Worm (Caenorhabditis elegans) whole organism, L1 larva: Measurements from ENCODE around the gene C37C3.11.

Source experiments
- C04F5.9 ChIP-seq: sonication (generic microtip); optimal IDR thresholded peaks from 2 replicates; lab custom pipeline; 2016; ENCODE audit warnings: missing genetic modification characterization, missing compliant biosample characterization
- C16A3.4 ChIP-seq: fragments of 150-350 bp; optimal IDR thresholded peaks from 2 replicates; lab custom pipeline; 2014; ENCODE audit warnings: missing biosample characterization, missing genetic modification characterization
- alr-1 ChIP-seq: fragments of 200-800 bp; sonication (Bioruptor generic); optimal IDR thresholded peaks from 2 replicates; lab custom pipeline; 2018; ENCODE audit warnings: borderline replicate concordance, mild to moderate bottlenecking, missing genetic modification characterization, missing compliant biosample characterization
- blmp-1 ChIP-seq: fragments of 150-350 bp; optimal IDR thresholded peaks from 2 replicates; lab custom pipeline; 2014; ENCODE audit warnings: missing biosample characterization, missing genetic modification characterization
- ceh-63 ChIP-seq: fragments of 200-800 bp; sonication (Bioruptor generic); optimal IDR thresholded peaks from 2 replicates; lab custom pipeline; 2018; ENCODE audit warnings: mild to moderate bottlenecking, missing genetic modification characterization, missing compliant biosample characterization
- ceh-88 ChIP-seq: fragments of 200-800 bp; sonication (Bioruptor generic); IDR thresholded peaks from 2 replicates; pipeline ENCODE4 v1.3.6; 2022; ENCODE audit warnings: missing genetic modification characterization, missing compliant biosample characterization
- dsc-1 ChIP-seq: sonication (generic microtip); optimal IDR thresholded peaks from 2 replicates; lab custom pipeline; 2016; ENCODE audit warnings: mild to moderate bottlenecking, missing genetic modification characterization, missing compliant biosample characterization
- efl-1 ChIP-seq, 4 experiments: fragments of 150-350 bp; optimal IDR thresholded peaks in 3 of 4; peaks in 1 of 4; 1 replicate in 1 of 4; 2 replicates in 3 of 4; lab custom pipeline; 2014; ENCODE audit warnings: missing biosample characterization in 2 of 4, missing genetic modification characterization in 2 of 4, missing genetic modification reagents in 2 of 4
- efl-3 ChIP-seq: fragments of 200-800 bp; sonication (Bioruptor generic); optimal IDR thresholded peaks from 2 replicates; lab custom pipeline; 2018; ENCODE audit warnings: mild to moderate bottlenecking, missing genetic modification characterization, missing compliant biosample characterization
- egl-13 ChIP-seq: sonication (generic microtip); optimal IDR thresholded peaks from 2 replicates; lab custom pipeline; 2016; ENCODE audit warnings: missing genotype, missing genetic modification reagents, missing genetic modification characterization, missing compliant biosample characterization
- elt-2 ChIP-seq: sonication (generic microtip); optimal IDR thresholded peaks from 2 replicates; lab custom pipeline; 2016; ENCODE audit warnings: missing genetic modification characterization, mild to moderate bottlenecking, inconsistent platforms, missing compliant biosample characterization, missing genetic modification reagents
- elt-3 ChIP-seq, 6 experiments: fragments of 150-350 bp in 1 of 6; sonication (generic microtip); optimal IDR thresholded peaks; 2 replicates each; lab custom pipeline; 2017 to 2018; ENCODE audit warnings: missing biosample characterization in 6 of 6, missing genetic modification characterization in 6 of 6, inconsistent platforms in 1 of 6
- ets-5 ChIP-seq: fragments of 200-800 bp; sonication (Bioruptor generic); IDR thresholded peaks from 2 replicates; pipeline ENCODE4 v1.3.6; 2022; ENCODE audit warnings: missing genetic modification characterization, missing compliant biosample characterization
- fkh-10 ChIP-seq: sonication (generic microtip); optimal IDR thresholded peaks from 2 replicates; lab custom pipeline; 2017; ENCODE audit warnings: missing biosample characterization, missing genetic modification reagents, missing genetic modification characterization
- fkh-4 ChIP-seq: sonication (generic microtip); optimal IDR thresholded peaks from 2 replicates; lab custom pipeline; 2016; ENCODE audit warnings: missing compliant biosample characterization, missing genetic modification characterization, borderline replicate concordance
- hpl-2 ChIP-seq: fragments of 150-350 bp; optimal IDR thresholded peaks from 2 replicates; lab custom pipeline; 2014; ENCODE audit warnings: missing biosample characterization, missing genetic modification reagents, missing genetic modification characterization
- isw-1 ChIP-seq: fragments of 200-800 bp; sonication (Bioruptor generic); IDR thresholded peaks from 2 replicates; pipeline ENCODE4 v1.3.6; 2022; ENCODE audit warnings: missing genetic modification characterization, missing compliant biosample characterization
- jun-1 ChIP-seq: fragments of 150-350 bp; optimal IDR thresholded peaks from 2 replicates; lab custom pipeline; 2014; ENCODE audit warnings: missing biosample characterization, missing genetic modification reagents, missing genetic modification characterization
- lin-13 ChIP-seq: fragments of 150-350 bp; optimal IDR thresholded peaks from 2 replicates; lab custom pipeline; 2014; ENCODE audit warnings: missing biosample characterization, missing genetic modification reagents, missing genetic modification characterization
- lin-14 ChIP-seq: fragments of 200-800 bp; sonication (Bioruptor generic); optimal IDR thresholded peaks from 2 replicates; lab custom pipeline; 2018; ENCODE audit warnings: mild to moderate bottlenecking, missing genetic modification characterization, moderate library complexity, missing compliant biosample characterization
- lin-35 ChIP-seq, 2 experiments: fragments of 150-350 bp; optimal IDR thresholded peaks; 2 replicates each; lab custom pipeline; 2014; ENCODE audit warnings: missing biosample characterization in 2 of 2, missing genetic modification characterization in 2 of 2, missing genetic modification reagents in 2 of 2
- lsy-2 ChIP-seq, 2 experiments: fragments of 150-350 bp; optimal IDR thresholded peaks; 2 replicates each; lab custom pipeline; 2014; ENCODE audit warnings: missing biosample characterization in 2 of 2, missing genetic modification characterization in 2 of 2
- mdl-1 ChIP-seq, 2 experiments: fragments of 150-350 bp; optimal IDR thresholded peaks; 2 replicates each; lab custom pipeline; 2014 to 2017; ENCODE audit warnings: missing biosample characterization in 2 of 2, missing genetic modification characterization in 2 of 2, inconsistent platforms in 1 of 2
- mep-1 ChIP-seq: fragments of 150-350 bp; optimal IDR thresholded peaks from 2 replicates; lab custom pipeline; 2014; ENCODE audit warnings: missing biosample characterization, missing genetic modification characterization
- nhr-11 ChIP-seq: fragments of 150-350 bp; optimal IDR thresholded peaks from 2 replicates; lab custom pipeline; 2014; ENCODE audit warnings: missing biosample characterization, missing genetic modification characterization
- nhr-12 ChIP-seq: sonication (generic microtip); optimal IDR thresholded peaks from 2 replicates; lab custom pipeline; 2017; ENCODE audit warnings: missing biosample characterization, missing genetic modification characterization
- nhr-19 ChIP-seq: fragments of 200-800 bp; sonication (Bioruptor generic); conservative IDR thresholded peaks from 2 replicates; pipeline ENCODE4 v1.3.6; 2022; ENCODE audit warnings: missing genetic modification characterization, missing compliant biosample characterization
- nhr-20 ChIP-seq: sonication (generic microtip); optimal IDR thresholded peaks from 2 replicates; lab custom pipeline; 2016; ENCODE audit warnings: mild to moderate bottlenecking, missing genetic modification characterization, missing compliant biosample characterization
- nhr-237 ChIP-seq: fragments of 150-350 bp; optimal IDR thresholded peaks from 2 replicates; lab custom pipeline; 2014; ENCODE audit warnings: missing biosample characterization, missing genetic modification characterization
- nhr-47 ChIP-seq: sonication (generic microtip); optimal IDR thresholded peaks from 2 replicates; lab custom pipeline; 2016; ENCODE audit warnings: mild to moderate bottlenecking, missing genetic modification characterization, moderate library complexity, missing compliant biosample characterization
- nhr-71 ChIP-seq: sonication (generic microtip); optimal IDR thresholded peaks from 2 replicates; lab custom pipeline; 2016; ENCODE audit warnings: mild to moderate bottlenecking, missing genetic modification characterization, moderate library complexity, missing compliant biosample characterization
- nhr-84 ChIP-seq: sonication (generic microtip); optimal IDR thresholded peaks from 2 replicates; lab custom pipeline; 2017; ENCODE audit warnings: missing biosample characterization, missing genetic modification characterization
- nhr-85 ChIP-seq: sonication (generic microtip); peaks from one replicate; lab custom pipeline; 2016; ENCODE audit warnings: missing genetic modification characterization, inconsistent platforms, missing compliant biosample characterization
- rnt-1 ChIP-seq: sonication (generic microtip); optimal IDR thresholded peaks from 2 replicates; lab custom pipeline; 2016; ENCODE audit warnings: mild to moderate bottlenecking, missing genetic modification characterization, moderate library complexity, missing compliant biosample characterization
- snu-23 ChIP-seq: sonication (generic microtip); optimal IDR thresholded peaks from 2 replicates; lab custom pipeline; 2016; ENCODE audit warnings: missing genetic modification characterization, missing compliant biosample characterization
- sptf-1 ChIP-seq: fragments of 150-350 bp; optimal IDR thresholded peaks from 2 replicates; lab custom pipeline; 2014; ENCODE audit warnings: missing biosample characterization, missing genetic modification characterization
- swsn-7 ChIP-seq: sonication (generic microtip); optimal IDR thresholded peaks from 2 replicates; lab custom pipeline; 2016; ENCODE audit warnings: missing genetic modification characterization, missing compliant biosample characterization
- tbx-2 ChIP-seq: sonication (generic microtip); optimal IDR thresholded peaks from 2 replicates; lab custom pipeline; 2016; ENCODE audit warnings: missing genetic modification characterization, missing compliant biosample characterization
- unc-130 ChIP-seq: fragments of 150-350 bp; optimal IDR thresholded peaks from 2 replicates; lab custom pipeline; 2017; ENCODE audit warnings: missing biosample characterization, missing genetic modification characterization, inconsistent platforms
- unc-30 ChIP-seq: sonication (generic microtip); optimal IDR thresholded peaks from 2 replicates; lab custom pipeline; 2017; ENCODE audit warnings: missing biosample characterization, missing genetic modification characterization
- unc-98 ChIP-seq: fragments of 200-800 bp; sonication (Bioruptor generic); IDR thresholded peaks from 2 replicates; pipeline ENCODE4 v1.3.6; 2022; ENCODE audit warnings: missing genetic modification characterization, missing compliant biosample characterization
- vab-15 ChIP-seq: sonication (generic microtip); optimal IDR thresholded peaks from 2 replicates; lab custom pipeline; 2017; ENCODE audit warnings: missing genotype, mild to moderate bottlenecking, missing genetic modification characterization, missing compliant biosample characterization
- zip-4 ChIP-seq: fragments of 200-800 bp; sonication (Bioruptor generic); optimal IDR thresholded peaks from 2 replicates; lab custom pipeline; 2018; ENCODE audit warnings: mild to moderate bottlenecking, missing genetic modification characterization, moderate library complexity, missing compliant biosample characterization
- ztf-11 ChIP-seq, 2 experiments: sonication (generic microtip); optimal IDR thresholded peaks; 2 replicates each; lab custom pipeline; 2016 to 2017; ENCODE audit warnings: missing genetic modification characterization in 2 of 2, missing biosample characterization in 1 of 2, missing compliant biosample characterization in 1 of 2

C37C3.11 gene

DNA sequence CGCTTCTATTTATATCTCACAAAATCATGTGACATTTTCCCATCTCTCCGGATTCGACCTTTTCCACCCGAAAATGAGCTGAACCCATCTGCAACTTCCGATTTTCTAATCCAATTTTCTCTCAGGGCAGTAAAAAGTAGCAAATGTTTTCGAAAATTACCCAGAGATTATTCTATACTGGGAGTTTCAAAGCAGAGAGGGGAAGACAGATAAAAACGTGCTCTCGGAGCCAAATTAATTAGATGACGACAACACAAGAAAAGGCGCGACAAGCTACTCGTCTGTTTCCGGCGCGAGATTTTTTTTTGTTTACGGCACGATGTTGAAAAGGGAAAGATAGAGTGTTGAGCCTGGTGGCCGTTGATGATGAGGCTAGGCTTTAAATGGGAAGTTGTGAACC lies 19.9 kb upstream of the C37C3.11 start:
- peak; percentile 13 for TF ChIP-seq nhr-71 (tag; lab: Kevin White, UChicago)
- no peak for TF ChIP-seq nhr-20 (tag; lab: Kevin White, UChicago)
- no peak for TF ChIP-seq lin-13 (GFP tag; lab: Kevin White, UChicago)
- peak; percentile 52 for TF ChIP-seq egl-13 (tag; lab: Kevin White, UChicago)
- peak; percentile 17 for TF ChIP-seq vab-15
- TF ChIP-seq unc-30 (tag; lab: Kevin White, UChicago): no peak
- no peak for TF ChIP-seq mep-1 (tag; lab: Kevin White, UChicago)
- no peak for TF ChIP-seq C04F5.9 (tag; lab: Kevin White, UChicago)
- TF ChIP-seq elt-3 (tag; optimal IDR thresholded peaks at IDR 0.05; lab: Kevin White, UChicago): no peak
- no peak for TF ChIP-seq efl-3
- peak; percentile 36 for TF ChIP-seq nhr-47 (tag; lab: Kevin White, UChicago)
- TF ChIP-seq unc-130 (tag; lab: Kevin White, UChicago): no peak
- no peak for TF ChIP-seq unc-98 (GFP tag; lab: Robert Waterston, UW)
- TF ChIP-seq zip-4: no peak
- no peak for TF ChIP-seq sptf-1 (tag; lab: Kevin White, UChicago)
- TF ChIP-seq lin-14 (GFP tag; lab: Kevin White, UChicago): peak; percentile 80
- no peak for TF ChIP-seq nhr-84 (tag; lab: Kevin White, UChicago)
- no peak for TF ChIP-seq mdl-1 (tag; optimal IDR thresholded peaks at IDR 0.05; lab: Kevin White, UChicago)
- no peak for TF ChIP-seq alr-1 (tag; lab: Kevin White, UChicago)

DNA sequence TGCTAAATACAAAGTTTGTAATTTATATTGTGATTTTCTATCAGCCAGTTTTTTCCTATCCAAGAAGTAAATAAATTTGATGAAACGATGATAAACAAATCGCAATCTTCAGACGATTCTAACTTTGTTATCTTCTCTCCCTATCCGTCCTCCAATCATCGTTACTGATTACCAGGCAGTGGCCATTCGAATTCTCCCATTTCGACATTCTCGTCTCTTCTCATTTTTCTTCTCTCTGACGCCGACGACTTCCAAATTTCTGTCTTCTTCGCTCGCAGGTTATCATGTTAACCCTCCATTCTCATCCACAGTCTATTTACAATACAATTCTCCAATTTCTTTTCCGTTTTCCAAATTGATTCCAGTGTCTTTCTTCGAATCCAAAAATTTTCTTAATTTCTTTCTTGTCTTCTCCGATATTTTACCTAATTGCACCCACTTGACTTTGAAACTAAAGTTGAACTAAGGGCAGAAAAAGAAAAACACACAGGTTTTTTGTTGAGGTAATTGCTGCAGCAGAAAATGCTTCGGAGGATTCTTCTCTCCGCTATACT lies 13.9 kb upstream of the C37C3.11 start, which contains the start of gene F40A3.2:
Gene F40A3.2, plus strand, starts transcription at position 504 of the 554 bp plus-strand sequence.
- TF ChIP-seq nhr-71 (tag; lab: Kevin White, UChicago): no peak
- TF ChIP-seq swsn-7 (tag; lab: Kevin White, UChicago): no peak
- TF ChIP-seq nhr-20 (tag; lab: Kevin White, UChicago): peak; percentile 31
- TF ChIP-seq ceh-88 (GFP tag; lab: Robert Waterston, UW): no peak
- no peak for TF ChIP-seq rnt-1 (tag; lab: Kevin White, UChicago)
- TF ChIP-seq zip-4: no peak
- TF ChIP-seq elt-3 (tag; optimal IDR thresholded peaks at IDR 0.05; lab: Kevin White, UChicago): peak in 5 of 6 experiments; percentile 21 to 75 (median 49)
- no peak for TF ChIP-seq C16A3.4 (tag; lab: Kevin White, UChicago)
- TF ChIP-seq lin-35 (GFP tag; optimal IDR thresholded peaks at IDR 0.05; lab: Kevin White, UChicago): peak in 1 of 2 experiments; percentile 12
- TF ChIP-seq nhr-47 (tag; lab: Kevin White, UChicago): no peak
- peak in 1 of 2 experiments; percentile 22 for TF ChIP-seq lsy-2 (tag; optimal IDR thresholded peaks at IDR 0.05; lab: Kevin White, UChicago)
- peak; percentile 33 for TF ChIP-seq lin-14 (GFP tag; lab: Kevin White, UChicago)
- TF ChIP-seq mep-1 (tag; lab: Kevin White, UChicago): no peak
- TF ChIP-seq blmp-1: peak; percentile 73
- no peak for TF ChIP-seq nhr-84 (tag; lab: Kevin White, UChicago)
- TF ChIP-seq nhr-85 (tag; lab: Kevin White, UChicago): peak; percentile 85
- TF ChIP-seq ceh-63 (GFP tag; lab: Kevin White, UChicago): no peak
- TF ChIP-seq ztf-11 (tag; optimal IDR thresholded peaks at IDR 0.05; lab: Kevin White, UChicago): no peak
- no peak for TF ChIP-seq jun-1
- TF ChIP-seq elt-2: no peak
- TF ChIP-seq vab-15: no peak
- peak; percentile 31 for TF ChIP-seq snu-23 (GFP tag; lab: Kevin White, UChicago)

DNA sequence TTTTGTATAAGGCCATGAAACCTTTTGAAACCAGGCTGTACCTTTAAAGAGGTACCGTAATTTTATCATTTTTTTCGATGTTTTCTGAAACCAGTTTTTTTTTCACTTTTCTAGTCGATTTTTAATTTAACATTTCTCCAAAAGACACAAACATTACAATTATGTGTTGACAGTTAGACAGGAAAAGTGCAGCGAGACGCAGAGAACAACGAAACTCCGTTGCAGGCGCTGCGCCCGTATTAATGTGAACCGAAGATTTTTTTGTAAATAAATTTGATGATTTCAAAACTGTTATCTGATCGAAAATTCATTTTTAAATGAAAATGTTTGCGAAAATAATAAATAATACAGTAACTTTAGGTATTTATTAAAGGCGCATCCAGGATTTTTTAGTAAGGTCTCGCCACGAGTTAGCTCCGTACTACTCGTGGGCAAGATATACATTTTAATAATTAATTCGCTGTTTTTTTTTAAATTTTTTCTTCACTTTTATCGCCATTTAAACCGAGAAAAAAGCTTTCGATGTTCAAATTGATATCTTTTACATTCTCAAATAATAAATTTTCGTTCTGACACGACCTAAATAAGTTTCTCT lies 12.4 kb upstream of the C37C3.11 start, which contains the start of gene F40A3.3:
Gene F40A3.3, plus strand, starts transcription at position 564 of the 595 bp plus-strand sequence.
- TF ChIP-seq ets-5 (no peak), C16A3.4 (tag; lab: Kevin White, UChicago) (peak; percentile 2), ceh-63 (GFP tag; lab: Kevin White, UChicago) (no peak), elt-3 (tag; optimal IDR thresholded peaks at IDR 0.05; lab: Kevin White, UChicago) (no peak), lin-14 (GFP tag; lab: Kevin White, UChicago) (peak; percentile 10), lsy-2 (tag; optimal IDR thresholded peaks at IDR 0.05; lab: Kevin White, UChicago) (peak in 1 of 2 experiments; percentile 34), zip-4 (no peak), snu-23 (GFP tag; lab: Kevin White, UChicago) (peak; percentile 14), efl-1 (optimal IDR thresholded peaks at IDR 0.05; lab: Kevin White, UChicago) (no peak), efl-1 (GFP tag; optimal IDR thresholded peaks at IDR 0.05 in 1 of 2; lab: Kevin White, UChicago) (peak in 1 of 2 experiments; percentile 11), nhr-11 (tag; lab: Kevin White, UChicago) (no peak), mep-1 (tag; lab: Kevin White, UChicago) (peak; percentile 33), isw-1 (GFP tag; lab: Robert Waterston, UW) (no peak), dsc-1 (tag; lab: Kevin White, UChicago) (no peak), fkh-10 (GFP tag; lab: Kevin White, UChicago) (no peak), fkh-4 (tag; lab: Kevin White, UChicago) (no peak), nhr-237 (no peak), jun-1 (no peak), tbx-2 (tag; lab: Kevin White, UChicago) (no peak), blmp-1 (peak; percentile 22), unc-30 (tag; lab: Kevin White, UChicago) (no peak), nhr-19 (GFP tag; lab: Robert Waterston, UW) (no peak), nhr-12 (tag; lab: Kevin White, UChicago) (no peak), hpl-2 (GFP tag; lab: Kevin White, UChicago) (no peak)
